Worm (Caenorhabditis elegans) whole organism, L3 larva: ENCODE data around the gene kqt-1.

Experiments used
- egl-27 ChIP-seq: sonication (generic microtip); optimal IDR thresholded peaks from 4 replicates; lab custom pipeline; 2017; ENCODE audit warnings: missing biosample characterization, missing genetic modification reagents, missing genetic modification characterization
- fkh-2 ChIP-seq: fragments of 150-350 bp; optimal IDR thresholded peaks from 2 replicates; lab custom pipeline; 2014; ENCODE audit warnings: missing biosample characterization, missing genetic modification reagents, missing genetic modification characterization
- fos-1 ChIP-seq: fragments of 150-350 bp; optimal IDR thresholded peaks from 2 replicates; lab custom pipeline; 2014; ENCODE audit warnings: missing biosample characterization, missing genetic modification characterization
- nfya-1 ChIP-seq: sonication (generic microtip); optimal IDR thresholded peaks from 2 replicates; lab custom pipeline; 2017; ENCODE audit warnings: missing genetic modification characterization, mild to moderate bottlenecking, missing compliant biosample characterization, antibody characterized with exemption, moderate library complexity; ENCODE audit not compliant: insufficient read depth
- nhr-11 ChIP-seq: fragments of 150-350 bp; optimal IDR thresholded peaks from 2 replicates; lab custom pipeline; 2014; ENCODE audit warnings: missing biosample characterization, missing genetic modification characterization
- nhr-12 ChIP-seq: fragments of 150-350 bp; optimal IDR thresholded peaks from 2 replicates; lab custom pipeline; 2014; ENCODE audit warnings: missing biosample characterization, missing genetic modification characterization
- nhr-237 ChIP-seq: fragments of 150-350 bp; optimal IDR thresholded peaks from 2 replicates; lab custom pipeline; 2014; ENCODE audit warnings: missing biosample characterization, missing genetic modification characterization
- nhr-25 ChIP-seq: sonication (generic microtip); optimal IDR thresholded peaks from 2 replicates; lab custom pipeline; 2017; ENCODE audit warnings: missing biosample characterization, missing genetic modification characterization
- nhr-77 ChIP-seq: fragments of 150-350 bp; optimal IDR thresholded peaks from 2 replicates; lab custom pipeline; 2014; ENCODE audit warnings: missing biosample characterization, missing genetic modification characterization
- pqm-1 ChIP-seq: fragments of 150-350 bp; optimal IDR thresholded peaks from 2 replicates; lab custom pipeline; 2017; ENCODE audit warnings: missing biosample characterization, missing genetic modification characterization, inconsistent platforms
- unc-39 ChIP-seq: sonication (generic microtip); optimal IDR thresholded peaks from 4 replicates; lab custom pipeline; 2017; ENCODE audit warnings: missing biosample characterization, missing genetic modification characterization

DNA sequence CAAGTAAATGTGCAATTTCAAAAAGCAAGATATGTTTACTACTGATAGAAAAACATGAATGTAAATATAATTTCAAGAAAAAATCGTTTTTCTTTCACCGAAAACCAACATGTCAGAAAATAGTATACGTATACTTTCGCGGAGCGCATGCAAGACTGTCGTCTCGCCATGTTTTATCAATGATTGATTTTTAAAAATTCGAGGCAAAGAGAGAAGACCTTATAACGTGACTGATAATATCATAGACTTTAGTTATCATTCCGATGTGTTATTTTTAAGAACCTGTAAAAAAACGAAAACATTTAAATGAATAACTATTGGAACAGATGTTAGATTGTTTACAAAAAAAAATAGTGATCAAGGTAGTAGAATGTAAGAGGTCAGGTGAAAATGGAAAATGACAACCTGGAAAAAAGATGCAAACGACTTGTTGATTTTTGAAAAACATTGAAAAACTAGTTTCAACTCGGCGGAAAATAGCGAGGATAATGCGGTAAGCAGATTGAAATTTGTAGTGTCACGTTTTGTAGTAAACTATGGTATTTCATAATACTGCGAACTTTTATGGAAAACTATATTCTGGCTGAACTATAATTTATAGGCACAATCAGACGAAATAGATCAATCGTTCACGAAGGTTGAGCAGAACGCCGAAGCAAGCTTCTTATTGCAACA, 27.7 kb downstream of the kqt-1 start:
- no peak for TF ChIP-seq fos-1 (tag; lab: Kevin White, UChicago)
- no peak for TF ChIP-seq nhr-77
- no peak for TF ChIP-seq egl-27
- TF ChIP-seq nhr-11 (tag; lab: Kevin White, UChicago), result no peak
- TF ChIP-seq unc-39, result no peak
- TF ChIP-seq nfya-1 (tag; lab: Kevin White, UChicago), result no peak
- TF ChIP-seq nhr-25 (tag; lab: Kevin White, UChicago), result no peak
- no peak for TF ChIP-seq nhr-237 (tag; lab: Kevin White, UChicago)
- peak; percentile 64 for TF ChIP-seq pqm-1
- no peak for TF ChIP-seq fkh-2 (tag; lab: Kevin White, UChicago)
- no peak for TF ChIP-seq nhr-12
